Worm (Caenorhabditis elegans): ENCODE data around the gene T28C6.5.

The T28C6.5 gene

DNA sequence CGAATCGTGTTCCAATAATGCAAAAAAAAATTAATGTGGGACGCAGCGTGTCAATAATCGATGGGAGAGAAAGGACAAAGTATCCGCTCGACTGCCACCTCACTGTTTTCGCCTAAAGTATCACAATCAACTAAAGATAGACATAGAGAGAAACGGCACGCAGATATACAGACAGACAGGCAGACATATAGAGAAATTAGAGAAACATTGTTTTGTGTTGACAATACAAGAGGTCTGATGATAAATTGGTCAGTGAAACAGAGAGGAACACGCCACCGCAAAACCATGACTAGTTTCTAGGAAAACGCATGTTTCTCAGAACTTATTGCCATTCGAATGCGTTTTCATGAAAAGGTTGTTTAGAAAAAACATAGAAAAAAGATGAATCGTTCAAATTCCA, 9.3 kb downstream of the T28C6.5 start, which contains the start of gene T28C6.8 (continued):
- TF ChIP-seq aly-2 (tag; optimal IDR thresholded peaks at IDR 0.05) (no peak), dpl-1 (GFP tag; optimal IDR thresholded peaks at IDR 0.05) (peak in 1 of 3 experiments; percentile 7), mdl-1 (tag; optimal IDR thresholded peaks at IDR 0.05) (peak in 1 of 2 experiments; percentile 13)

DNA sequence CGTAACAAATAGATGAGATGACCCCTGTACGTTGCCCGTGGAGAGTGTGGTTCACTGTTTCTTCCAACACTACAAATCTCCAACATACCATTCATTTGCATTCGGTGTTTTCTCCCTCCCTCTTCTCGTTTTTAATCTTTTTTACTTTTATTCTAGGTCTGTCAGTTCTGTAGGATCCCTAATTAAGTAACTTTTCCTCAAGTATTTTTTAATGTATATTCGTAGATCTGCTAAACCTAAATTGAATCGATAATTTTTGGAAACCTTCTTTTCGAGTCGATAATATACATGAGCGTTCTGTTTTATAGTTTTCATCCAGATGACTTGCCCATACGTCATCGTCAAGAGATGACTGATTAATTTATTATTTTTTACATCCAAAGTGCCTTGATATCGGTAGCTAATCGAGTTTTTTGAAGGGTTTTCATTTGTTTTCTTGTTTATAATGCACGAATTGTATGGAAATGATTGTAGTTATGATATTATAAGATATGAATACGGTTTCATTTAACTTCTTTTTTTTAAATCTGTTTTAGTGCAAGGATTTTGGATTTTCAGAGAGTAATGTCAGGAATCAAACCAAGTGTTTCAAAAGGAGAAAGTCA, 19.0 kb downstream of the T28C6.5 start, which contains the start of the genes T28C6.11 and T11B7.1:
Gene T28C6.11 (minus strand): TSS at position 101 of the 605 bp plus-strand sequence.
Gene T11B7.1 (plus strand): TSS at position 555 of the 605 bp plus-strand sequence.
- TF ChIP-seq ceh-90 (tag; optimal IDR thresholded peaks at IDR 0.05) (no peak), C34B4.2 (tag; optimal IDR thresholded peaks at IDR 0.05) (no peak), sox-4 (tag; optimal IDR thresholded peaks at IDR 0.05) (no peak), nhr-28 (tag; optimal IDR thresholded peaks at IDR 0.05) (no peak), Y116A8C.19 (tag; optimal IDR thresholded peaks at IDR 0.05; ENCODE audit: borderline replicate concordance) (no peak), fkh-8 (tag; optimal IDR thresholded peaks at IDR 0.05) (no peak), lin-14 (GFP tag; optimal IDR thresholded peaks at IDR 0.05) (no peak)

DNA sequence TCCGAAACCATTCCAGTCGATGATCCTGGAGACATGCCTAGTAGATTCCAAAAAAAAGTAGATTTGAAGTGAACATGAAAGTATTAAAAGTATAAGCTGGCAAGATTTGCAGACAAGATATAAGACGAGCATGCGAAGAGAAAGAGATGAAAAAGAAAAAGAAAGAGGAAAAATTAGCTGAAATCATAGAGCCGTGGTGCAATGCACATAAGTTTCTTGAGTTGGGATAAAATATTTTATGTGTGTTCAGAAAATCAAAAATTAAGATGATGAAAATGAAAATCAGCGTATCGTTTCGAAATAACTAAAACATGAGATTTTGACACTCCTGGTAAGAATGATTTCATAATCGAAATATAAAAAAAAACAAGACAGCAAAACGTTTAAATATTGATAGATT, 23.2 kb downstream of the T28C6.5 start, which contains the start of gene T11B7.2:
Gene T11B7.2 (minus strand): TSS at position 101 of the 400 bp plus-strand sequence.
- TF ChIP-seq egl-27 (tag; optimal IDR thresholded peaks at IDR 0.05) (no peak), nhr-20 (tag; optimal IDR thresholded peaks at IDR 0.05) (no peak), efl-1 (optimal IDR thresholded peaks at IDR 0.05) (no peak), efl-1 (GFP tag; optimal IDR thresholded peaks at IDR 0.05 in 1 of 2) (peak in 1 of 2 experiments; percentile 11), fkh-4 (tag; optimal IDR thresholded peaks at IDR 0.05; ENCODE audit: borderline replicate concordance) (no peak), dsc-1 (tag; optimal IDR thresholded peaks at IDR 0.05) (peak; percentile 1)

DNA sequence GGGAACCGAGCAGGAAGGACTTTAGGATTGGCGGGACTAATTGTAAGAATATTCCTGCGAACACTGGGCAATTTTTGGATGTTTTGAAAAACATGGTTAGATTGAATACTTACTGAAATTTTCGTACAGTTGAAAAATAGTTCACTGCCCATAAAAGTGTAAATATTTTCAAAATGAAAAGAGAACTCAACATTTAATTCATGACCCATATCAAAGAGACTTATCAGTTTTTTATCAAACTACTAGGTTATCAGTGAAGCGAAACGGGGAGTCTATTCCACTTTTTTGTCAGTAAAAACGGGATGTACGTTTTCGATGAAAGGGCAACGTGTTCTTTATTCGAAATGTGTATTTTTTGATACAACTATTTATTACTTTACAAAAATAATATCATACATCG, 24.7 kb downstream of the T28C6.5 start:
- TF ChIP-seq elt-2 (tag; optimal IDR thresholded peaks at IDR 0.05): peak; percentile 68
- TF ChIP-seq alr-1 (tag; optimal IDR thresholded peaks at IDR 0.05; ENCODE audit: borderline replicate concordance): no peak
- no peak for TF ChIP-seq hlh-17 (GFP tag; optimal IDR thresholded peaks at IDR 0.05; ENCODE audit: borderline replicate concordance)
- TF ChIP-seq ztf-4 (tag; optimal IDR thresholded peaks at IDR 0.05): no peak
- no peak for TF ChIP-seq aha-1 (tag; optimal IDR thresholded peaks at IDR 0.05)
- no peak for TF ChIP-seq hlh-4 (tag; optimal IDR thresholded peaks at IDR 0.05)
- no peak for TF ChIP-seq efl-3 (GFP tag; optimal IDR thresholded peaks at IDR 0.05)
- TF ChIP-seq fkh-10 (GFP tag; optimal IDR thresholded peaks at IDR 0.05): no peak
- TF ChIP-seq sptf-1 (tag; optimal IDR thresholded peaks at IDR 0.05): no peak
- TF ChIP-seq nhr-237 (tag; optimal IDR thresholded peaks at IDR 0.05): no peak
- TF ChIP-seq efl-1 (optimal IDR thresholded peaks at IDR 0.05): no peak
- TF ChIP-seq efl-1 (GFP tag; optimal IDR thresholded peaks at IDR 0.05 in 1 of 2): peak in 1 of 2 experiments; percentile 50

DNA sequence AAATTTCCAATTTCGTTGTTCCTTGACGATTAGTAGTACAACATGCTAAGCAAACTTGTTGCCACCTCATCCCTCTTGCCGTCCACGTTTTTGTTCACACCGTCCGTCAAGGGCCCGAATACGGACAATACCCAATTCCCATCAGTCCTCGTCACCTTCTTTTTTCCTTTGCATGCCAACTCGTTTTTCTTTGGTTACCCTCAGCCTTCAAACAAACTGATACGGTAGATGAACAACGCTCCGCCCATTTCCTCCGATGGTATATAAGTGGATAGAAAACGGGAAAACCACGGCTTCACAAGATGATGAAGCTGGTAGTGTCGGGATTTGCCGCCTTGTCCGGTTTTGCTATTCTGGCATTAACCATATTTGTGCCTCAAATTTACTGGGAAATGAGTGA, 26.7 kb downstream of the T28C6.5 start, which contains the start of gene col-118:
Gene col-118 (plus strand): TSS at position 301 of the 400 bp plus-strand sequence.
- no peak for TF ChIP-seq efl-3 (GFP tag; optimal IDR thresholded peaks at IDR 0.05)
- no peak for TF ChIP-seq vab-15 (tag; optimal IDR thresholded peaks at IDR 0.05)
- no peak for TF ChIP-seq lin-35 (GFP tag; optimal IDR thresholded peaks at IDR 0.05)
- TF ChIP-seq alr-1 (tag; optimal IDR thresholded peaks at IDR 0.05; ENCODE audit: borderline replicate concordance): no peak
- TF ChIP-seq ceh-88 (GFP tag; IDR thresholded peaks at IDR 0.05): no peak
- no peak for TF ChIP-seq irx-1 (tag; optimal IDR thresholded peaks at IDR 0.05)

DNA sequence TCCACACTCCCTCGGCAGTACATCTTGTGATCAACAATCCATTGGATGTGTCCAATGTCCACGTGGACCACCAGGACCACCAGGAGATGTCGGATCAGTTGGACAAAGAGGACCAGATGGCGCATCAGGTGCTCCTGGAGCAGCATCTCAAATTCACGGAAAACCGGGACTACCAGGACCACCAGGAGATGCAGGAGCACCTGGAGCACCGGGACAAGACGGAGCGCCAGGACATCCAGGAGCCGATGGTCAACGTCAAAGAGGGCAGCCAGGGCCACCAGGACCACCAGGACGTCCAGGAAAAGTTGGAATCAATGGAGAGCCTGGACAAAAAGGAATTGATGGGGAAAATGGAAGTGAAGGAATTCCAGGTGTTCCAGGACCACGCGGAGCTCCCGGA, 27.7 kb downstream of the T28C6.5 start:
- no peak for TF ChIP-seq ces-1 (GFP tag; optimal IDR thresholded peaks at IDR 0.05)
- TF ChIP-seq efl-1 (optimal IDR thresholded peaks at IDR 0.05): no peak
- peak in 1 of 2 experiments; percentile 56 for TF ChIP-seq efl-1 (GFP tag; optimal IDR thresholded peaks at IDR 0.05 in 1 of 2)
